Worm (Caenorhabditis elegans) whole organism, L1 larva: ENCODE data around the gene alkb-1.

Source experiments
- alr-1 ChIP-seq: fragments of 200-800 bp; sonication (Bioruptor generic); optimal IDR thresholded peaks from 2 replicates; lab custom pipeline; 2018; ENCODE audit warnings: borderline replicate concordance, mild to moderate bottlenecking, missing genetic modification characterization, missing compliant biosample characterization
- blmp-1 ChIP-seq: fragments of 150-350 bp; optimal IDR thresholded peaks from 2 replicates; lab custom pipeline; 2014; ENCODE audit warnings: missing biosample characterization, missing genetic modification characterization
- ceh-63 ChIP-seq: fragments of 200-800 bp; sonication (Bioruptor generic); optimal IDR thresholded peaks from 2 replicates; lab custom pipeline; 2018; ENCODE audit warnings: mild to moderate bottlenecking, missing genetic modification characterization, missing compliant biosample characterization
- ceh-8 ChIP-seq: fragments of 200-800 bp; sonication (Bioruptor generic); optimal IDR thresholded peaks from 2 replicates; lab custom pipeline; 2018; ENCODE audit warnings: mild to moderate bottlenecking, missing genetic modification characterization, moderate library complexity, missing compliant biosample characterization
- ceh-88 ChIP-seq: fragments of 200-800 bp; sonication (Bioruptor generic); IDR thresholded peaks from 2 replicates; pipeline ENCODE4 v1.3.6; 2022; ENCODE audit warnings: missing genetic modification characterization, missing compliant biosample characterization
- dpl-1 ChIP-seq, 3 experiments: fragments of 150-350 bp in 2 of 3; sonication (generic microtip) in 1 of 3; optimal IDR thresholded peaks; 2 replicates each; lab custom pipeline; 2014 to 2017; ENCODE audit warnings: missing biosample characterization in 3 of 3, missing genetic modification characterization in 3 of 3, missing genetic modification reagents in 3 of 3
- dsc-1 ChIP-seq: sonication (generic microtip); optimal IDR thresholded peaks from 2 replicates; lab custom pipeline; 2016; ENCODE audit warnings: mild to moderate bottlenecking, missing genetic modification characterization, missing compliant biosample characterization
- egl-13 ChIP-seq: sonication (generic microtip); optimal IDR thresholded peaks from 2 replicates; lab custom pipeline; 2016; ENCODE audit warnings: missing genotype, missing genetic modification reagents, missing genetic modification characterization, missing compliant biosample characterization
- egl-27 ChIP-seq, 2 experiments: fragments of 150-350 bp in 1 of 2; sonication (generic microtip); optimal IDR thresholded peaks; 3 replicates each; lab custom pipeline; 2017 to 2018; ENCODE audit warnings: missing biosample characterization in 2 of 2, missing genetic modification characterization in 2 of 2, missing genetic modification reagents in 2 of 2
- elt-2 ChIP-seq: sonication (generic microtip); optimal IDR thresholded peaks from 2 replicates; lab custom pipeline; 2016; ENCODE audit warnings: missing genetic modification characterization, mild to moderate bottlenecking, inconsistent platforms, missing compliant biosample characterization, missing genetic modification reagents
- elt-3 ChIP-seq, 6 experiments: fragments of 150-350 bp in 1 of 6; sonication (generic microtip); optimal IDR thresholded peaks; 2 replicates each; lab custom pipeline; 2017 to 2018; ENCODE audit warnings: missing biosample characterization in 6 of 6, missing genetic modification characterization in 6 of 6, inconsistent platforms in 1 of 6
- fkh-8 ChIP-seq: sonication (generic microtip); optimal IDR thresholded peaks from 2 replicates; lab custom pipeline; 2016; ENCODE audit warnings: mild to moderate bottlenecking, missing genetic modification characterization, missing compliant biosample characterization
- fos-1 ChIP-seq: fragments of 150-350 bp; optimal IDR thresholded peaks from 2 replicates; lab custom pipeline; 2014; ENCODE audit warnings: missing biosample characterization, missing genetic modification characterization
- hlh-17 ChIP-seq: fragments of 200-800 bp; sonication (Bioruptor generic); optimal IDR thresholded peaks from 2 replicates; lab custom pipeline; 2018; ENCODE audit warnings: missing genetic modification characterization, mild to moderate bottlenecking, missing compliant biosample characterization, moderate library complexity, borderline replicate concordance
- hlh-4 ChIP-seq: sonication (generic microtip); optimal IDR thresholded peaks from 2 replicates; lab custom pipeline; 2016; ENCODE audit warnings: mild to moderate bottlenecking, missing genetic modification characterization, missing compliant biosample characterization
- irx-1 ChIP-seq: sonication (generic microtip); optimal IDR thresholded peaks from 2 replicates; lab custom pipeline; 2016; ENCODE audit warnings: missing genetic modification characterization, missing compliant biosample characterization
- isw-1 ChIP-seq: fragments of 200-800 bp; sonication (Bioruptor generic); IDR thresholded peaks from 2 replicates; pipeline ENCODE4 v1.3.6; 2022; ENCODE audit warnings: missing genetic modification characterization, missing compliant biosample characterization
- lin-35 ChIP-seq, 2 experiments: fragments of 150-350 bp; optimal IDR thresholded peaks; 2 replicates each; lab custom pipeline; 2014; ENCODE audit warnings: missing biosample characterization in 2 of 2, missing genetic modification characterization in 2 of 2, missing genetic modification reagents in 2 of 2
- lin-39 ChIP-seq: fragments of 150-350 bp; optimal IDR thresholded peaks from 2 replicates; lab custom pipeline; 2014; ENCODE audit warnings: missing biosample characterization, missing genetic modification reagents, missing genetic modification characterization
- mdl-1 ChIP-seq, 2 experiments: fragments of 150-350 bp; optimal IDR thresholded peaks; 2 replicates each; lab custom pipeline; 2014 to 2017; ENCODE audit warnings: missing biosample characterization in 2 of 2, missing genetic modification characterization in 2 of 2, inconsistent platforms in 1 of 2
- mep-1 ChIP-seq: fragments of 150-350 bp; optimal IDR thresholded peaks from 2 replicates; lab custom pipeline; 2014; ENCODE audit warnings: missing biosample characterization, missing genetic modification characterization
- nhr-12 ChIP-seq: sonication (generic microtip); optimal IDR thresholded peaks from 2 replicates; lab custom pipeline; 2017; ENCODE audit warnings: missing biosample characterization, missing genetic modification characterization
- nhr-71 ChIP-seq: sonication (generic microtip); optimal IDR thresholded peaks from 2 replicates; lab custom pipeline; 2016; ENCODE audit warnings: mild to moderate bottlenecking, missing genetic modification characterization, moderate library complexity, missing compliant biosample characterization
- nhr-76 ChIP-seq: sonication (generic microtip); optimal IDR thresholded peaks from 2 replicates; lab custom pipeline; 2017; ENCODE audit warnings: missing biosample characterization, missing genetic modification characterization
- pax-3 ChIP-seq: fragments of 200-800 bp; sonication (Bioruptor generic); optimal IDR thresholded peaks from 2 replicates; lab custom pipeline; 2018; ENCODE audit warnings: mild to moderate bottlenecking, missing genetic modification characterization, moderate library complexity, missing compliant biosample characterization
- rnt-1 ChIP-seq: sonication (generic microtip); optimal IDR thresholded peaks from 2 replicates; lab custom pipeline; 2016; ENCODE audit warnings: mild to moderate bottlenecking, missing genetic modification characterization, moderate library complexity, missing compliant biosample characterization
- sptf-1 ChIP-seq: fragments of 150-350 bp; optimal IDR thresholded peaks from 2 replicates; lab custom pipeline; 2014; ENCODE audit warnings: missing biosample characterization, missing genetic modification characterization
- sup-37 ChIP-seq: fragments of 200-800 bp; sonication (Bioruptor generic); optimal IDR thresholded peaks from 2 replicates; lab custom pipeline; 2018; ENCODE audit warnings: mild to moderate bottlenecking, missing genetic modification characterization, missing compliant biosample characterization
- tbx-2 ChIP-seq: sonication (generic microtip); optimal IDR thresholded peaks from 2 replicates; lab custom pipeline; 2016; ENCODE audit warnings: missing genetic modification characterization, missing compliant biosample characterization
- vab-15 ChIP-seq: sonication (generic microtip); optimal IDR thresholded peaks from 2 replicates; lab custom pipeline; 2017; ENCODE audit warnings: missing genotype, mild to moderate bottlenecking, missing genetic modification characterization, missing compliant biosample characterization
- xbp-1 ChIP-seq: sonication (generic microtip); optimal IDR thresholded peaks from 2 replicates; lab custom pipeline; 2016; ENCODE audit warnings: missing genetic modification characterization, missing compliant biosample characterization
- zag-1 ChIP-seq: fragments of 150-350 bp; optimal IDR thresholded peaks from 2 replicates; lab custom pipeline; 2014; ENCODE audit warnings: missing biosample characterization, missing genetic modification characterization
- zip-4 ChIP-seq: fragments of 200-800 bp; sonication (Bioruptor generic); optimal IDR thresholded peaks from 2 replicates; lab custom pipeline; 2018; ENCODE audit warnings: mild to moderate bottlenecking, missing genetic modification characterization, moderate library complexity, missing compliant biosample characterization

The alkb-1 gene

ce11 chrII:1412359-1412907 lies at the start of gene alkb-1:
Gene alkb-1, plus strand, starts transcription at chrII:1412409.
- TF ChIP-seq pax-3 (no peak), ceh-8 (GFP tag; lab: Kevin White, UChicago) (no peak), xbp-1 (tag; lab: Kevin White, UChicago) (no peak), isw-1 (GFP tag; lab: Robert Waterston, UW) (no peak), tbx-2 (tag; lab: Kevin White, UChicago) (no peak), hlh-4 (tag; lab: Kevin White, UChicago) (no peak), fos-1 (tag; lab: Kevin White, UChicago) (no peak), ceh-63 (no peak)

ce11 chrII:1362423-1362822 lies 49.8 kb upstream of the alkb-1 start:
- TF ChIP-seq nhr-71 (tag; lab: Kevin White, UChicago), result no peak
- no peak for TF ChIP-seq dpl-1 (GFP tag; optimal IDR thresholded peaks at IDR 0.05; lab: Kevin White, UChicago)
- TF ChIP-seq mdl-1 (tag; optimal IDR thresholded peaks at IDR 0.05; lab: Kevin White, UChicago), result no peak
- TF ChIP-seq blmp-1 (tag; lab: Kevin White, UChicago), result no peak
- no peak for TF ChIP-seq lin-35 (GFP tag; optimal IDR thresholded peaks at IDR 0.05; lab: Kevin White, UChicago)
- no peak for TF ChIP-seq sptf-1 (tag; lab: Kevin White, UChicago)
- TF ChIP-seq tbx-2 (tag; lab: Kevin White, UChicago), result no peak
- TF ChIP-seq zag-1 (tag; lab: Kevin White, UChicago), result no peak
- TF ChIP-seq pax-3, result no peak
- no peak for TF ChIP-seq ceh-8 (GFP tag; lab: Kevin White, UChicago)
- TF ChIP-seq egl-27 (tag; optimal IDR thresholded peaks at IDR 0.05; lab: Kevin White, UChicago), result no peak

- no peak for TF ChIP-seq egl-27 (tag; optimal IDR thresholded peaks at IDR 0.05; lab: Kevin White, UChicago)
- TF ChIP-seq xbp-1 (tag; lab: Kevin White, UChicago), result no peak
- no peak for TF ChIP-seq elt-3 (tag; optimal IDR thresholded peaks at IDR 0.05; lab: Kevin White, UChicago)
- TF ChIP-seq nhr-76 (tag; lab: Kevin White, UChicago), result no peak
- no peak for TF ChIP-seq alr-1 (tag; lab: Kevin White, UChicago)
- TF ChIP-seq sup-37 (GFP tag; lab: Kevin White, UChicago), result no peak
- no peak for TF ChIP-seq mep-1 (tag; lab: Kevin White, UChicago)
- TF ChIP-seq ceh-8 (GFP tag; lab: Kevin White, UChicago), result no peak
- no peak for TF ChIP-seq lin-39 (tag; lab: Kevin White, UChicago)
- no peak for TF ChIP-seq nhr-71 (tag; lab: Kevin White, UChicago)
- no peak for TF ChIP-seq fkh-8 (tag; lab: Kevin White, UChicago)
- no peak for TF ChIP-seq zip-4 (GFP tag; lab: Kevin White, UChicago)
- TF ChIP-seq vab-15 (tag; lab: Kevin White, UChicago), result no peak
- no peak for TF ChIP-seq egl-13
Observed at ce11 chrII:1365985-1366384, 46.2 kb upstream of the alkb-1 start.

- no peak for TF ChIP-seq ceh-88 (GFP tag; lab: Robert Waterston, UW)
- no peak for TF ChIP-seq irx-1 (tag; lab: Kevin White, UChicago)
- no peak for TF ChIP-seq nhr-71 (tag; lab: Kevin White, UChicago)
- TF ChIP-seq hlh-17 (GFP tag; lab: Kevin White, UChicago), result no peak
- no peak for TF ChIP-seq nhr-12 (tag; lab: Kevin White, UChicago)
- TF ChIP-seq ceh-8 (GFP tag; lab: Kevin White, UChicago), result no peak
- TF ChIP-seq alr-1 (tag; lab: Kevin White, UChicago), result no peak
- TF ChIP-seq, all 84 proteins: peak for 0
Observed at ce11 chrII:1368756-1369155, 43.5 kb upstream of the alkb-1 start.

DNA sequence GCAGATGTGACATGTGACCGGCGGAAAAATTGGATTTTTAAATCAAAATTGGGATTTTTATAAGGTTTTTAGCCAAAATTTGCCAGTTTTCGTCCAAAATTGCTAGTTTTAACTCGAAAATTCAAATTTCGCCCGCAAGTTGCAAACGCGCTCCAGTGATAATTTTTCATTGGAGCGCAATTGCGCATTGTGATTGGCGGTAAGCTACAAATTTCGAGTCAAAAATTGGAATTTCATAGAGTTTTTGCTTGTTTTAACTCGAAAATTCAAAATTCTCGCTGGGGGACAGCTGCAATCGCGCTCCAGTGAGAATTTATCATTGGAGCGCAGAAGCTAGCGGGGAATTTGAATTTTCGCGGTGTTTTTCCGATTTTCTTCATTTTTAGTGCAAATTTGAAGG lies 42.9 kb upstream of the alkb-1 start:
- TF ChIP-seq elt-2 (no peak), ceh-63 (no peak), rnt-1 (tag; lab: Kevin White, UChicago) (no peak), dsc-1 (tag; lab: Kevin White, UChicago) (no peak)
